Fruit fly (Drosophila melanogaster) whole organism, embryonic: ENCODE results near the gene CG13074.
A peak's percentile ranks its signal among the peaks of the same experiment; 100 is the strongest.

Source experiments
- Awh ChIP-seq: fragments of 200-800 bp; sonication (Bioruptor generic); IDR thresholded peaks from 2 replicates; pipeline ENCODE4, ENCODE4 v1.3.6; 2022; ENCODE audit warnings: missing biosample characterization, missing genetic modification characterization
- CG12104 ChIP-seq: fragments of 200-800 bp; sonication (Bioruptor generic); optimal IDR thresholded peaks from 3 replicates; lab custom pipeline; 2016; ENCODE audit warnings: missing biosample characterization, missing genetic modification characterization
- CG13775 ChIP-seq: fragments of 200-800 bp; sonication (Bioruptor generic); optimal IDR thresholded peaks from 3 replicates; lab custom pipeline; 2017; ENCODE audit warnings: missing biosample characterization, mild to moderate bottlenecking, missing genetic modification characterization
- CG14441 ChIP-seq: fragments of 200-800 bp; sonication (Bioruptor generic); IDR thresholded peaks from 2 replicates; pipeline ENCODE4 v1.3.6; 2022; ENCODE audit warnings: missing biosample characterization, missing genetic modification characterization
- CG15073 ChIP-seq: fragments of 200-800 bp; sonication (Bioruptor generic); optimal IDR thresholded peaks from 2 replicates; lab custom pipeline; 2016; ENCODE audit warnings: missing biosample characterization, missing genetic modification characterization
- CG1647 ChIP-seq: fragments of 200-800 bp; sonication (Bioruptor generic); optimal IDR thresholded peaks from 3 replicates; lab custom pipeline; 2016; ENCODE audit warnings: missing biosample characterization, missing genetic modification characterization
- CG16779 ChIP-seq: fragments of 200-800 bp; sonication (Bioruptor generic); IDR thresholded peaks from 2 replicates; pipeline ENCODE4 v1.3.6; 2022; ENCODE audit warnings: missing biosample characterization, missing genetic modification characterization
- CG17359 ChIP-seq: fragments of 200-800 bp; sonication (Bioruptor generic); optimal IDR thresholded peaks from 3 replicates; lab custom pipeline; 2018; ENCODE audit warnings: missing biosample characterization, mild to moderate bottlenecking, missing genetic modification characterization, moderate library complexity
- CG17568 ChIP-seq: fragments of 200-800 bp; sonication (Bioruptor generic); optimal IDR thresholded peaks from 2 replicates; lab custom pipeline; 2018; ENCODE audit warnings: missing biosample characterization, mild to moderate bottlenecking, missing genetic modification characterization, moderate library complexity
- CG2712 ChIP-seq: fragments of 200-800 bp; optimal IDR thresholded peaks from 3 replicates; lab custom pipeline; 2019; ENCODE audit warnings: missing biosample characterization, mild to moderate bottlenecking, missing genetic modification characterization, moderate library complexity
- CG2875 ChIP-seq: fragments of 200-800 bp; sonication (Bioruptor generic); optimal IDR thresholded peaks from 2 replicates; lab custom pipeline; 2017; ENCODE audit warnings: missing biosample characterization, mild to moderate bottlenecking, missing genetic modification characterization, missing genetic modification reagents
- CG31441 ChIP-seq: fragments of 200-800 bp; sonication (Bioruptor generic); IDR thresholded peaks from 2 replicates; pipeline ENCODE4 v1.3.6; 2022; ENCODE audit warnings: missing biosample characterization, missing genetic modification characterization
- CG33213 ChIP-seq: fragments of 200-800 bp; sonication (Bioruptor generic); optimal IDR thresholded peaks from 3 replicates; lab custom pipeline; 2016; ENCODE audit warnings: missing biosample characterization, missing genetic modification characterization
- CG3726 ChIP-seq: fragments of 200-800 bp; sonication (Bioruptor generic); IDR thresholded peaks from 3 replicates; pipeline ENCODE4, ENCODE4 v1.3.6; 2022; ENCODE audit warnings: missing biosample characterization, missing genetic modification characterization
- CG43689 ChIP-seq: fragments of 200-800 bp; sonication (Bioruptor generic); IDR thresholded peaks from 2 replicates; pipeline ENCODE4 v1.3.6; 2022; ENCODE audit warnings: missing biosample characterization, missing genetic modification characterization
- CG7271 ChIP-seq: fragments of 200-800 bp; sonication (Bioruptor generic); optimal IDR thresholded peaks from 2 replicates; lab custom pipeline; 2018; ENCODE audit warnings: missing biosample characterization, mild to moderate bottlenecking, missing genetic modification characterization, moderate library complexity
- CG8478 ChIP-seq: fragments of >200 bp; optimal IDR thresholded peaks from 2 replicates; lab custom pipeline; 2018
- CG9932 ChIP-seq: fragments of 200-800 bp; sonication (Bioruptor generic); IDR thresholded peaks from 2 replicates; pipeline ENCODE4 v1.3.6; 2022; ENCODE audit warnings: missing biosample characterization, missing genetic modification characterization
- D ChIP-seq, 2 experiments: fragments of 200-800 bp in 1 of 2; fragments of >200 bp in 1 of 2; sonication (Bioruptor generic) in 1 of 2; optimal IDR thresholded peaks; 2 replicates in 1 of 2; 3 replicates in 1 of 2; lab custom pipeline; 2017; ENCODE audit warnings: mild to moderate bottlenecking in 1 of 2, missing biosample characterization in 1 of 2, missing genetic modification characterization in 1 of 2, missing genetic modification reagents in 1 of 2
- Dp ChIP-seq: fragments of 200-800 bp; sonication (Bioruptor generic); optimal IDR thresholded peaks from 2 replicates; lab custom pipeline; 2018; ENCODE audit warnings: missing biosample characterization, mild to moderate bottlenecking, missing genetic modification characterization, moderate library complexity
- Drgx ChIP-seq: fragments of 200-800 bp; sonication (Bioruptor generic); IDR thresholded peaks from 2 replicates; pipeline ENCODE4 v1.3.6; 2022; ENCODE audit warnings: missing biosample characterization, missing genetic modification characterization
- H2.0 ChIP-seq: fragments of 200-800 bp; sonication (Bioruptor generic); IDR thresholded peaks from 2 replicates; pipeline ENCODE4 v1.3.6; 2022; ENCODE audit warnings: missing biosample characterization, missing genetic modification characterization
- HmgD ChIP-seq: fragments of 200-800 bp; sonication (Bioruptor generic); optimal IDR thresholded peaks from 3 replicates; lab custom pipeline; 2016; ENCODE audit warnings: missing biosample characterization, missing genetic modification characterization
- HmgZ ChIP-seq: fragments of 200-800 bp; sonication (Bioruptor generic); optimal IDR thresholded peaks from 2 replicates; lab custom pipeline; 2018; ENCODE audit warnings: missing biosample characterization, mild to moderate bottlenecking, missing genetic modification characterization
- Lhr ChIP-seq: fragments of 200-800 bp; sonication (Bioruptor generic); optimal IDR thresholded peaks from 3 replicates; lab custom pipeline; 2017; ENCODE audit warnings: mild to moderate bottlenecking, missing biosample characterization, missing genetic modification reagents, missing genetic modification characterization
- Lim3 ChIP-seq: fragments of 200-800 bp; sonication (Bioruptor generic); IDR thresholded peaks from 2 replicates; pipeline ENCODE4 v1.3.6; 2022; ENCODE audit warnings: missing biosample characterization, missing genetic modification characterization
- MESR4 ChIP-seq: fragments of 200-800 bp; sonication (Bioruptor generic); optimal IDR thresholded peaks from 2 replicates; lab custom pipeline; 2018; ENCODE audit warnings: missing biosample characterization, mild to moderate bottlenecking, missing genetic modification characterization, moderate library complexity
- NC2α ChIP-seq: fragments of 200-800 bp; sonication (Bioruptor generic); optimal IDR thresholded peaks from 2 replicates; lab custom pipeline; 2016; ENCODE audit warnings: missing biosample characterization, missing genetic modification characterization
- Stat92E ChIP-seq, 3 experiments: fragments of >200 bp in 2 of 3; fragments of 200-800 bp in 1 of 3; sonication (Bioruptor generic) in 1 of 3; optimal IDR thresholded peaks; 2 replicates each; lab custom pipeline; 2017 to 2019; ENCODE audit warnings: missing biosample characterization in 3 of 3, missing genetic modification characterization in 3 of 3, mild to moderate bottlenecking in 1 of 3, moderate library complexity in 1 of 3
- TFAM ChIP-seq: fragments of 200-800 bp; sonication (Bioruptor generic); optimal IDR thresholded peaks from 2 replicates; lab custom pipeline; 2017; ENCODE audit warnings: missing biosample characterization, missing genetic modification characterization, inconsistent platforms
- ato ChIP-seq: fragments of 200-800 bp; sonication (Bioruptor generic); IDR thresholded peaks from 2 replicates; pipeline ENCODE4 v1.3.6; 2022; ENCODE audit warnings: missing biosample characterization, missing genetic modification characterization; ENCODE audit not compliant: partially characterized antibody
- cg ChIP-seq: fragments of 200-800 bp; sonication (Bioruptor generic); optimal IDR thresholded peaks from 3 replicates; lab custom pipeline; 2019; ENCODE audit warnings: missing biosample characterization, mild to moderate bottlenecking, missing genetic modification characterization, moderate library complexity
- corto ChIP-seq: fragments of 200-800 bp; sonication (Bioruptor generic); optimal IDR thresholded peaks from 2 replicates; lab custom pipeline; 2016; ENCODE audit warnings: missing biosample characterization, mild to moderate bottlenecking, missing genetic modification characterization, moderate library complexity
- crp ChIP-seq, 2 experiments: fragments of 200-800 bp; sonication (Bioruptor generic); optimal IDR thresholded peaks; 2 replicates in 1 of 2; 3 replicates in 1 of 2; lab custom pipeline; 2017; ENCODE audit warnings: missing biosample characterization in 2 of 2, missing genetic modification characterization in 2 of 2, mild to moderate bottlenecking in 1 of 2, moderate library complexity in 1 of 2
- fd3F ChIP-seq: fragments of 200-800 bp; sonication (Bioruptor generic); optimal IDR thresholded peaks from 2 replicates; lab custom pipeline; 2018; ENCODE audit warnings: missing biosample characterization, mild to moderate bottlenecking, missing genetic modification characterization, moderate library complexity
- gfzf ChIP-seq: fragments of 200-800 bp; sonication (Bioruptor generic); optimal IDR thresholded peaks from 2 replicates; lab custom pipeline; 2016; ENCODE audit warnings: missing biosample characterization, mild to moderate bottlenecking, missing genetic modification characterization, moderate library complexity
- gsb ChIP-seq: fragments of 200-800 bp; sonication (Bioruptor generic); IDR thresholded peaks from 2 replicates; pipeline ENCODE4 v1.3.6; 2022; ENCODE audit warnings: missing biosample characterization, missing genetic modification characterization
- jumu ChIP-seq: fragments of 200-800 bp; sonication (Bioruptor generic); optimal IDR thresholded peaks from 3 replicates; lab custom pipeline; 2016; ENCODE audit warnings: missing biosample characterization, missing genetic modification characterization
- kay ChIP-seq: fragments of 200-800 bp; sonication (Bioruptor generic); optimal IDR thresholded peaks from 2 replicates; lab custom pipeline; 2016; ENCODE audit warnings: missing biosample characterization, missing genetic modification characterization
- lov ChIP-seq, 2 experiments: fragments of 200-800 bp in 1 of 2; fragments of >200 bp in 1 of 2; sonication (Bioruptor generic) in 1 of 2; IDR thresholded peaks in 1 of 2; optimal IDR thresholded peaks in 1 of 2; 2 replicates in 1 of 2; 3 replicates in 1 of 2; pipeline versions ENCODE4 v1.3.6 to Lab custom; 2017 to 2022; ENCODE audit warnings: missing biosample characterization in 1 of 2, missing genetic modification characterization in 1 of 2
- otp ChIP-seq: fragments of 200-800 bp; sonication (Bioruptor generic); IDR thresholded peaks from 3 replicates; pipeline ENCODE4, ENCODE4 v1.3.6; 2022; ENCODE audit warnings: missing biosample characterization, missing genetic modification characterization
- prd ChIP-seq, 3 experiments: fragments of >200 bp in 2 of 3; fragments of 200-800 bp in 1 of 3; sonication (Bioruptor generic) in 1 of 3; optimal IDR thresholded peaks in 2 of 3; IDR thresholded peaks in 1 of 3; 2 replicates in 2 of 3; 3 replicates in 1 of 3; pipeline versions ENCODE4 v1.3.6 to Lab custom; 2017 to 2022; ENCODE audit warnings: missing biosample characterization in 1 of 3, missing genetic modification characterization in 1 of 3
- pum ChIP-seq: fragments of 200-800 bp; sonication (Bioruptor generic); optimal IDR thresholded peaks from 2 replicates; lab custom pipeline; 2016; ENCODE audit warnings: missing biosample characterization, missing genetic modification characterization
- sens ChIP-seq: fragments of 200-800 bp; sonication (Bioruptor generic); peaks from one replicate; lab custom pipeline; 2016; ENCODE audit warnings: missing biosample characterization, missing genetic modification characterization
- slou ChIP-seq: fragments of 200-800 bp; sonication (Bioruptor generic); optimal IDR thresholded peaks from 3 replicates; lab custom pipeline; 2016; ENCODE audit warnings: missing biosample characterization, missing genetic modification characterization
- slp2 ChIP-seq: fragments of 200-800 bp; sonication (Bioruptor generic); optimal IDR thresholded peaks from 2 replicates; lab custom pipeline; 2016; ENCODE audit warnings: missing biosample characterization, missing genetic modification characterization
- stc ChIP-seq: fragments of 200-800 bp; sonication (Bioruptor generic); IDR thresholded peaks from 2 replicates; pipeline ENCODE4 v1.3.6; 2022; ENCODE audit warnings: missing biosample characterization, missing genetic modification characterization
- tgo ChIP-seq: fragments of 200-800 bp; sonication (Bioruptor generic); IDR thresholded peaks from 3 replicates; pipeline ENCODE4 v1.3.6; 2022; ENCODE audit warnings: missing biosample characterization, missing genetic modification characterization
- toy ChIP-seq: fragments of 200-800 bp; sonication (Bioruptor generic); IDR thresholded peaks from 2 replicates; pipeline ENCODE4 v1.3.6; 2022; ENCODE audit warnings: missing biosample characterization, missing genetic modification characterization
- zfh2 ChIP-seq: fragments of 200-800 bp; sonication (Bioruptor generic); optimal IDR thresholded peaks from 2 replicates; lab custom pipeline; 2016; ENCODE audit warnings: missing biosample characterization, missing genetic modification characterization

CG13074 gene

DNA sequence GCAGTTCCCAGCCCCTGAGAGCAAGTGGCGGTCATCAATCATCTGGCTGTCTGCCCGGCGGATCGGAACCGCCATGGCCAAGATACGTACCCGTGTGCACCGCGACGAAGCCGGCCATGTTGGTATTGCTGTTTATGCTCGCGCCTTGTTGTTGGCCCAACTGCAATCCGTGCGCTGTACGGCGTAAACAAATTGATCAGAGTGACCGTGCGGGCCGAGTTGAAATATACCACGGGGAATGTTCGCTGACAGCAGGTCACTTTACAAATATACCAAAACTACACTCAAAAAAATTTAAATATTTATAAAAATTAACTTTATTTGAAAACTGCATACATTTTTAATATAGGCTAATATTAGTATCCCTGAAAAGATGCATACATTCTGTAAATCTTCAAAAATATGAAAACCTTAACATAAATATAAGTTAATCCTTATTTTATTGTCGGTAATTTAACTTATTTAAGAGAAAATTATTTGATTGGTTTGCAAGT, 9.9 kb downstream of the CG13074 start, which contains the start of gene Tasp1 (continued):
- TF ChIP-seq zfh2 (GFP tag; lab: Kevin White, UChicago) (no peak), NC2α (GFP tag; lab: Kevin White, UChicago) (no peak), CG15073 (GFP tag; lab: Kevin White, UChicago) (no peak), CG1647 (GFP tag; lab: Kevin White, UChicago) (no peak), kay (GFP tag; lab: Kevin White, UChicago) (peak; percentile 2), otp (GFP tag; lab: Robert Waterston, UW) (no peak), stc (GFP tag; lab: Robert Waterston, UW) (peak; percentile 67), CG17568 (GFP tag; lab: Kevin White, UChicago) (no peak), gsb (GFP tag; lab: Robert Waterston, UW) (no peak), jumu (GFP tag; lab: Kevin White, UChicago) (no peak), corto (no peak), CG2712 (tag; lab: Kevin White, UChicago) (peak; percentile 83), tgo (GFP tag; lab: Robert Waterston, UW) (peak; percentile 62), D (optimal IDR thresholded peaks at IDR 0.05; lab: Kevin White, UChicago) (no peak), D (GFP tag; optimal IDR thresholded peaks at IDR 0.05; lab: Kevin White, UChicago) (no peak), CG12104 (peak; percentile 42), Awh (GFP tag; lab: Robert Waterston, UW) (no peak), sens (GFP tag; lab: Kevin White, UChicago) (peak; percentile 55), Drgx (GFP tag; lab: Robert Waterston, UW) (peak; percentile 36), HmgZ (tag; lab: Kevin White, UChicago) (peak; percentile 50), fd3F (GFP tag; lab: Kevin White, UChicago) (peak; percentile 49), CG31441 (GFP tag; lab: Robert Waterston, UW) (peak; percentile 79), CG17359 (tag; lab: Kevin White, UChicago) (peak; percentile 60), crp (GFP tag; optimal IDR thresholded peaks at IDR 0.05; lab: Kevin White, UChicago) (no peak), CG33213 (no peak), prd (optimal IDR thresholded peaks at IDR 0.05; lab: Kevin White, UChicago) (no peak), prd (GFP tag; IDR thresholded peaks at IDR 0.05; lab: Robert Waterston, UW) (peak; percentile 66; the same call in 2 of the 3 replicates), pum (GFP tag; lab: Kevin White, UChicago) (no peak), CG13775 (GFP tag; lab: Kevin White, UChicago) (peak; percentile 49), TFAM (GFP tag; lab: Kevin White, UChicago) (no peak), ato (GFP tag; lab: Robert Waterston, UW) (peak; percentile 8; the same call in 1 of the 2 replicates), slou (GFP tag; lab: Kevin White, UChicago) (no peak), Dp (peak; percentile 25), CG3726 (GFP tag; lab: Robert Waterston, UW) (no peak), HmgD (GFP tag; lab: Kevin White, UChicago) (no peak), H2.0 (GFP tag; lab: Robert Waterston, UW) (peak; percentile 59), gfzf (GFP tag; lab: Kevin White, UChicago) (peak; percentile 73), MESR4 (GFP tag; lab: Kevin White, UChicago) (peak; percentile 82), Lim3 (GFP tag; lab: Robert Waterston, UW) (no peak), CG43689 (no peak), lov (optimal IDR thresholded peaks at IDR 0.05; lab: Kevin White, UChicago) (no peak), lov (GFP tag; IDR thresholded peaks at IDR 0.05; lab: Robert Waterston, UW) (no peak), CG7271 (tag; lab: Kevin White, UChicago) (peak; percentile 39), Lhr (GFP tag; lab: Kevin White, UChicago) (peak; percentile 49), cg (GFP tag; lab: Kevin White, UChicago) (no peak), CG14441 (GFP tag; lab: Robert Waterston, UW) (no peak), CG8478 (no peak), CG9932 (GFP tag; lab: Robert Waterston, UW) (peak; percentile 76; the same call in 1 of the 2 replicates), CG2875 (GFP tag; lab: Kevin White, UChicago) (no peak), CG16779 (GFP tag; lab: Robert Waterston, UW) (no peak), Stat92E (GFP tag; optimal IDR thresholded peaks at IDR 0.05; lab: Kevin White, UChicago) (peak in 1 of 3 experiments; percentile 33), toy (GFP tag; lab: Robert Waterston, UW) (no peak), slp2 (GFP tag; lab: Kevin White, UChicago) (no peak)
